Fruit fly (Drosophila melanogaster) whole organism, embryonic: ENCODE measurements around the gene Cyp18a1.

ENCODE experiments used
- Stat92E ChIP-seq, 3 experiments: fragments of >200 bp in 2 of 3; fragments of 200-800 bp in 1 of 3; sonication (Bioruptor generic) in 1 of 3; optimal IDR thresholded peaks; 2 replicates each; lab custom pipeline; 2017 to 2019; ENCODE audit warnings: missing biosample characterization in 3 of 3, missing genetic modification characterization in 3 of 3, mild to moderate bottlenecking in 1 of 3, moderate library complexity in 1 of 3
- bbx ChIP-seq: fragments of 200-800 bp; sonication (Bioruptor generic); IDR thresholded peaks from 2 replicates; pipeline ENCODE4 v1.3.6; 2022; ENCODE audit warnings: missing biosample characterization, missing genetic modification characterization; ENCODE audit not compliant: partially characterized antibody
- bsh ChIP-seq, 2 experiments: fragments of 200-800 bp; sonication (Bioruptor generic); optimal IDR thresholded peaks; 2 replicates each; lab custom pipeline; 2017 to 2018; ENCODE audit warnings: mild to moderate bottlenecking in 2 of 2, missing biosample characterization in 2 of 2, missing genetic modification characterization in 2 of 2, moderate library complexity in 1 of 2
- wek ChIP-seq: fragments of 200-800 bp; sonication (Bioruptor generic); optimal IDR thresholded peaks from 3 replicates; lab custom pipeline; 2018; ENCODE audit warnings: missing biosample characterization, mild to moderate bottlenecking, missing genetic modification characterization, moderate library complexity

DNA sequence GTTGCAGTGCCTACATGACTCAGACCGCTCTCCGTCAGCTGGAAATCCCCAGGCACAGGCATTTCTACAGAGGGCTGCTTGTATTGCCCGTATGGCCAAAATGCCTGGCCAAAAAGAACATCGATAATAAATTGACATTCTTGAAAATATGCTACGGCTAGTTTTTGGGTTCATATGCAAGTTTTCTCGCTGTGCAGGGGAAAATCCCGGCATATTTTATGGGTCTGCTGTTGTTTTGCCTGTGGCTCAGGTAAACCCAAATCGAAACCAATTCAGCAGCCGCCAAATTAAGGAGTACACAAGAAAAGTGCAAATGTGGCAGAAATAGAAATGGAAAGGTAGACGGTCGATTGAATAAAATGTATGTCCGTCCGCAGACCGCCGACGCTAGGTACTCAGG is 7.9 kb downstream of the Cyp18a1 start:
- TF ChIP-seq wek, result no peak
- TF ChIP-seq bsh (GFP tag; optimal IDR thresholded peaks at IDR 0.05; lab: Kevin White, UChicago), result no peak
- TF ChIP-seq Stat92E (GFP tag; optimal IDR thresholded peaks at IDR 0.05; lab: Kevin White, UChicago), result no peak
- TF ChIP-seq bbx (GFP tag; lab: Robert Waterston, UW), result no peak
